Worm (Caenorhabditis elegans): ENCODE results near the gene C14A11.5.
A peak's percentile ranks its signal among the peaks of the same experiment; 100 is the strongest.

The C14A11.5 gene

DNA sequence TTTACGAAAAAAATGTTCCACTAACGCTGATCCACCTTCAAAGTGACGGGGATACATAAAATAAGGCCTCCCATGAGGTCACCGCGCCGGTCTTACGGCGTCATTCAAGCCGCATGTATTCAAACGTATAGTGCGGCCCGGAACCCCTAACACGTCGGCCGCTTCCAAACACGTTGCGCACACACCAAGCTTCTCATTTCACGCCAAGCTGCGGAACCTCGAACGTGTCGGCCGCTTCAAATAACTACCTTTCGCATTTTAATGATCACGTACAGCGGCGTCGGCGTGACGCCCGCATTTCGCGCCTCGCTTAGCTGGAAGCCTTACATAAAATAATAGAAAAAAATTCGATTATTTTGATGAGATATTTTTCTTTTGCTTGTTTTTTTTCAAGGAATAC is 36.2 kb upstream of the C14A11.5 start:
- TF ChIP-seq snpc-4 (tag; optimal IDR thresholded peaks at IDR 0.05) = peak; percentile 86
- TF ChIP-seq ceh-9 (tag; optimal IDR thresholded peaks at IDR 0.05) = no peak
- TF ChIP-seq sea-2 (GFP tag; optimal IDR thresholded peaks at IDR 0.05) = no peak
- TF ChIP-seq ceh-82 (tag; optimal IDR thresholded peaks at IDR 0.05) = no peak
- TF ChIP-seq nfya-1 (tag; optimal IDR thresholded peaks at IDR 0.05; ENCODE audit: insufficient read depth) = no peak
- TF ChIP-seq nhr-25 (tag; optimal IDR thresholded peaks at IDR 0.05) = peak; percentile 2
- TF ChIP-seq ceh-16 (tag; optimal IDR thresholded peaks at IDR 0.05) = no peak
- no peak for TF ChIP-seq mml-1 (tag; optimal IDR thresholded peaks at IDR 0.05)
- no peak for TF ChIP-seq hmg-11 (tag; optimal IDR thresholded peaks at IDR 0.05)
- no peak for TF ChIP-seq ZK546.5 (tag; optimal IDR thresholded peaks at IDR 0.05)
- TF ChIP-seq jun-1 (tag; optimal IDR thresholded peaks at IDR 0.05) = no peak
- no peak for TF ChIP-seq nhr-237 (tag; optimal IDR thresholded peaks at IDR 0.05)
- no peak for TF ChIP-seq ztf-4 (tag; optimal IDR thresholded peaks at IDR 0.05)
- no peak for TF ChIP-seq egl-27 (tag; optimal IDR thresholded peaks at IDR 0.05)

ce11 chrX:2841754-2842153 is 34.4 kb upstream of the C14A11.5 start:
- TF ChIP-seq R02D3.7 (tag; optimal IDR thresholded peaks at IDR 0.05) = no peak
- TF ChIP-seq nhr-43 (tag; optimal IDR thresholded peaks at IDR 0.05; ENCODE audit: poor library complexity, severe bottlenecking) = no peak
- peak; percentile 48 for TF ChIP-seq jun-1 (tag; optimal IDR thresholded peaks at IDR 0.05)
- peak; percentile 94 for TF ChIP-seq elt-2 (tag; optimal IDR thresholded peaks at IDR 0.05)
- no peak for TF ChIP-seq skn-1 (tag; optimal IDR thresholded peaks at IDR 0.05)
- TF ChIP-seq fos-1 (tag; optimal IDR thresholded peaks at IDR 0.05) = no peak
- TF ChIP-seq pha-4 (tag; optimal IDR thresholded peaks at IDR 0.05) = peak; percentile 50
- no peak for TF ChIP-seq ztf-11 (tag; optimal IDR thresholded peaks at IDR 0.05)
- TF ChIP-seq lin-39 (tag; optimal IDR thresholded peaks at IDR 0.05) = no peak
- peak; percentile 3 for TF ChIP-seq hmg-11 (tag; optimal IDR thresholded peaks at IDR 0.05)
- no peak for TF ChIP-seq zag-1 (tag; optimal IDR thresholded peaks at IDR 0.05)
- TF ChIP-seq elt-1 (tag; optimal IDR thresholded peaks at IDR 0.05) = no peak
- peak; percentile 77 for TF ChIP-seq pqm-1 (tag; optimal IDR thresholded peaks at IDR 0.05)
- no peak for TF ChIP-seq nhr-23 (tag; optimal IDR thresholded peaks at IDR 0.05)

DNA sequence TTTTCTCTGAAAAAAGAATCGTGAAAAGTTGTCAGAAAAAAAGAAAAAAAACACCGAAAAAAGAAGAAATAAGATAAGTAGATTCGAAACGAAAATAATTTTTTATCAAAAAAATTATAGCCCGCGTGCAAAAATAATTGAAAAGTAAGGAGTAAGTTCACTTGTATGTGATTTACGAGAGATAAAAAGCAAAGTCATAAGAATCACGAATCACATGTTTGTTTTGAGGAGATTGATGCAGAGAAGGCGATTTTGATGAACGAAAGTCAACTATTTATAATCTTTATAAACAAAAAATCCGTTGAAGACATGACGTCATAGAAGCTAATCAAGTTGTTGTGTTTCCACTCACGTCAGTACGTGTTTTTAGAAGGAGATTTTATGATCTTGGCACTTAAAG is 33.0 kb upstream of the C14A11.5 start, which contains the start of gene Y71H10B.1:
Gene Y71H10B.1 (minus strand): TSS at position 6 of the 400 bp plus-strand sequence.
- no peak for TF ChIP-seq elt-2 (tag; optimal IDR thresholded peaks at IDR 0.05)
- no peak for TF ChIP-seq jun-1 (tag; optimal IDR thresholded peaks at IDR 0.05)
- TF ChIP-seq ama-1 (optimal IDR thresholded peaks at IDR 0.05) = no peak
- TF ChIP-seq nhr-43 (tag; optimal IDR thresholded peaks at IDR 0.05; ENCODE audit: poor library complexity, severe bottlenecking) = no peak
- no peak for TF ChIP-seq mml-1 (tag; optimal IDR thresholded peaks at IDR 0.05)
- TF ChIP-seq nhr-25 (tag; optimal IDR thresholded peaks at IDR 0.05) = no peak
- TF ChIP-seq elt-3 (tag; optimal IDR thresholded peaks at IDR 0.05) = no peak
- no peak for TF ChIP-seq ztf-4 (tag; optimal IDR thresholded peaks at IDR 0.05)
- TF ChIP-seq nhr-23 (tag; optimal IDR thresholded peaks at IDR 0.05) = no peak
- TF ChIP-seq ceh-9 (tag; optimal IDR thresholded peaks at IDR 0.05) = no peak
- no peak for TF ChIP-seq R02D3.7 (tag; optimal IDR thresholded peaks at IDR 0.05)

- no peak for TF ChIP-seq ceh-28 (tag; optimal IDR thresholded peaks at IDR 0.05)
- TF ChIP-seq lsy-12 (tag; optimal IDR thresholded peaks at IDR 0.05) = no peak
- TF ChIP-seq nfya-1 (tag; optimal IDR thresholded peaks at IDR 0.05; ENCODE audit: insufficient read depth) = no peak
- no peak for TF ChIP-seq nhr-237 (tag; optimal IDR thresholded peaks at IDR 0.05)
- no peak for TF ChIP-seq R02D3.7 (tag; optimal IDR thresholded peaks at IDR 0.05)
- TF ChIP-seq pqm-1 (tag; optimal IDR thresholded peaks at IDR 0.05) = peak; percentile 54
- TF ChIP-seq elt-1 (tag; optimal IDR thresholded peaks at IDR 0.05) = no peak
- peak; percentile 89 for TF ChIP-seq elt-2 (tag; optimal IDR thresholded peaks at IDR 0.05)
- no peak for TF ChIP-seq unc-62 (GFP tag; optimal IDR thresholded peaks at IDR 0.05)
Observed at ce11 chrX:2838619-2839018, 31.3 kb upstream of the C14A11.5 start.

ce11 chrX:2837477-2837876 is 30.1 kb upstream of the C14A11.5 start:
- peak; percentile 7 for TF ChIP-seq nhr-25 (tag; optimal IDR thresholded peaks at IDR 0.05)
- no peak for TF ChIP-seq daf-12 (tag; optimal IDR thresholded peaks at IDR 0.05)

DNA sequence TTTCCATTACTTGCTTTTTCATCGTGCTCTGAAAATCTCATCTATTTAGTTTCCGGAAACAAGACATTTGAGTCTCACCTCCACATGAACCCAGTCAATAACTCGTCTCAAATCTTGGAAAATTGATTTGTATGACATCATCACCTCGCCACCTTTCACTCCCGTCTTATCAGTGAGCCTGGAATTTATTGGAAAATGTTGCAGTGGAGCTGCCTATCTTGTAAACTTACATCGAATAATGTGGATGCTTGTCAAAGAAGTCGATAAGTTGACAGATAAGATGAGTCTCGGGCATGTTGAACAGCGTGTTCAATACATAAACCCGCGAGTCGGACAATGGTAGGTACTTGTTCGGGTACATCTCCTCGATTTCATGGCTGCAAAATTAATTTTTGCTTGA is 29.4 kb upstream of the C14A11.5 start:
- TF ChIP-seq mml-1 (tag; optimal IDR thresholded peaks at IDR 0.05) (no peak), elt-2 (tag; optimal IDR thresholded peaks at IDR 0.05) (peak; percentile 85), pqm-1 (tag; optimal IDR thresholded peaks at IDR 0.05) (peak; percentile 71)

All from whole organism, L3 larva.